Worm (Caenorhabditis elegans): Measurements from ENCODE around the gene B0285.6.

The B0285.6 gene

ce11 chrIII:4404339-4404836 lies 54.5 kb downstream of the B0285.6 start, which contains the start of the genes R07E5.17 and snfc-5:
R07E5.17 (minus strand) TSS chrIII:4404436.
snfc-5 (plus strand) TSS chrIII:4404786.
- TF ChIP-seq mdl-1 (tag; optimal IDR thresholded peaks at IDR 0.05) (peak in 1 of 2 experiments; percentile 21), gei-8 (GFP tag; optimal IDR thresholded peaks at IDR 0.05) (no peak), hlh-11 (tag; optimal IDR thresholded peaks at IDR 0.05) (no peak), nhr-10 (tag; optimal IDR thresholded peaks at IDR 0.05) (no peak), Y5F2A.4 (GFP tag; optimal IDR thresholded peaks at IDR 0.05) (no peak), hlh-30 (tag; optimal IDR thresholded peaks at IDR 0.05; ENCODE audit: insufficient read depth) (no peak), ztf-11 (tag; optimal IDR thresholded peaks at IDR 0.05) (no peak), dpl-1 (GFP tag; optimal IDR thresholded peaks at IDR 0.05) (peak; percentile 47), aha-1 (tag) (no peak), daf-19 (GFP tag; conservative IDR thresholded peaks at IDR 0.05) (no peak), aly-2 (tag; optimal IDR thresholded peaks at IDR 0.05) (no peak), snpc-1.2 (GFP tag; IDR thresholded peaks at IDR 0.05) (no peak), egl-27 (tag; optimal IDR thresholded peaks at IDR 0.05) (no peak), ama-1 (optimal IDR thresholded peaks at IDR 0.05) (no peak), nhr-77 (tag; optimal IDR thresholded peaks at IDR 0.05) (peak; percentile 46), pqm-1 (tag; optimal IDR thresholded peaks at IDR 0.05) (peak; percentile 25), nhr-48 (tag; optimal IDR thresholded peaks at IDR 0.05) (no peak), lin-38 (GFP tag; IDR thresholded peaks at IDR 0.05) (peak; percentile 82)

Data from whole organism, L4 larva.